Fruit fly (Drosophila melanogaster) whole organism, wandering third instar larva: ENCODE results near the gene CG18858.

Source experiments
- Sp1 ChIP-seq: fragments of 200-800 bp; sonication (Bioruptor generic); optimal IDR thresholded peaks from 3 replicates; lab custom pipeline; 2019; ENCODE audit warnings: missing biosample characterization, mild to moderate bottlenecking, missing genetic modification characterization, moderate library complexity
- br ChIP-seq: fragments of 200-800 bp; sonication (Bioruptor generic); optimal IDR thresholded peaks from 2 replicates; lab custom pipeline; 2016; ENCODE audit warnings: missing biosample characterization, missing genetic modification characterization
- ey ChIP-seq: fragments of 200-800 bp; sonication (Bioruptor generic); optimal IDR thresholded peaks from 2 replicates; lab custom pipeline; 2016; ENCODE audit warnings: missing biosample characterization, missing genetic modification characterization
- sage ChIP-seq: fragments of 200-800 bp; sonication (Bioruptor generic); optimal IDR thresholded peaks from 2 replicates; lab custom pipeline; 2016; ENCODE audit warnings: missing biosample characterization, mild to moderate bottlenecking, missing genetic modification characterization
- usp ChIP-seq: fragments of >200 bp; optimal IDR thresholded peaks from 2 replicates; lab custom pipeline; 2017; ENCODE audit warnings: missing biosample characterization, missing genetic modification characterization

- TF ChIP-seq ey (GFP tag; lab: Kevin White, UChicago), result no peak
- peak; percentile 16 for TF ChIP-seq Sp1
- TF ChIP-seq sage (GFP tag; lab: Kevin White, UChicago), result no peak
- no peak for TF ChIP-seq usp (GFP tag; lab: Kevin White, UChicago)
- TF ChIP-seq br (GFP tag; lab: Kevin White, UChicago), result peak; percentile 2
Measured at dm6 chr2L:20428756-20429408, 30.0 kb downstream of the CG18858 start.
